Fruit fly (Drosophila melanogaster) whole organism, embryonic: ENCODE data around the gene Sc2.

ENCODE experiments used
- B-H1 ChIP-seq: fragments of 200-800 bp; sonication (Bioruptor generic); IDR thresholded peaks from 3 replicates; pipeline ENCODE4 v1.3.6; 2022; ENCODE audit warnings: missing biosample characterization, missing genetic modification characterization
- CG11093 ChIP-seq: fragments of 200-800 bp; sonication (Bioruptor generic); IDR thresholded peaks from 3 replicates; pipeline ENCODE4 v1.3.6; 2022; ENCODE audit warnings: missing biosample characterization, missing genetic modification characterization
- CG13296 ChIP-seq: fragments of 200-800 bp; sonication (Bioruptor generic); optimal IDR thresholded peaks from 3 replicates; lab custom pipeline; 2018; ENCODE audit warnings: missing biosample characterization, mild to moderate bottlenecking, missing genetic modification characterization
- CG13894 ChIP-seq: fragments of 200-800 bp; sonication (Bioruptor generic); optimal IDR thresholded peaks from 3 replicates; lab custom pipeline; 2018; ENCODE audit warnings: missing biosample characterization, mild to moderate bottlenecking, missing genetic modification characterization, moderate library complexity
- CG18599 ChIP-seq: fragments of 200-800 bp; sonication (Bioruptor generic); optimal IDR thresholded peaks from 3 replicates; lab custom pipeline; 2017; ENCODE audit warnings: missing biosample characterization, missing genetic modification characterization, mild to moderate bottlenecking, moderate library complexity, missing genetic modification reagents
- CG34376 ChIP-seq: fragments of 200-800 bp; sonication (Bioruptor generic); optimal IDR thresholded peaks from 2 replicates; lab custom pipeline; 2018; ENCODE audit warnings: missing biosample characterization, mild to moderate bottlenecking, missing genetic modification characterization
- CG4707 ChIP-seq: fragments of 200-800 bp; sonication (Bioruptor generic); optimal IDR thresholded peaks from 2 replicates; lab custom pipeline; 2018; ENCODE audit warnings: missing biosample characterization, mild to moderate bottlenecking, missing genetic modification characterization, moderate library complexity
- CG7372 ChIP-seq: fragments of 200-800 bp; sonication (Bioruptor generic); IDR thresholded peaks from 2 replicates; pipeline ENCODE4 v1.3.6; 2022; ENCODE audit warnings: missing biosample characterization, missing genetic modification characterization
- CG8290 ChIP-seq, 3 experiments: fragments of 200-800 bp; sonication (Bioruptor generic); optimal IDR thresholded peaks; 2 replicates each; lab custom pipeline; 2016 to 2019; ENCODE audit warnings: missing biosample characterization in 3 of 3, missing genetic modification characterization in 3 of 3, mild to moderate bottlenecking in 2 of 3, moderate library complexity in 1 of 3
- Deaf1 ChIP-seq: fragments of 200-800 bp; optimal IDR thresholded peaks from 3 replicates; lab custom pipeline; 2019; ENCODE audit warnings: missing biosample characterization, mild to moderate bottlenecking, missing genetic modification characterization, moderate library complexity
- Doc2 ChIP-seq: fragments of 200-800 bp; sonication (Bioruptor generic); IDR thresholded peaks from 2 replicates; pipeline ENCODE4 v1.3.6; 2022; ENCODE audit warnings: missing biosample characterization, missing genetic modification characterization
- Doc3 ChIP-seq: fragments of 200-800 bp; sonication (Bioruptor generic); IDR thresholded peaks from 3 replicates; pipeline ENCODE4 v1.3.6; 2022; ENCODE audit warnings: missing biosample characterization, missing genetic modification characterization; ENCODE audit not compliant: partially characterized antibody
- Ets65A ChIP-seq: fragments of 200-800 bp; sonication (Bioruptor generic); peaks from one replicate; lab custom pipeline; 2016; ENCODE audit warnings: missing biosample characterization, missing genetic modification characterization
- Fer1 ChIP-seq: fragments of 200-800 bp; sonication (Bioruptor generic); optimal IDR thresholded peaks from 2 replicates; lab custom pipeline; 2017; ENCODE audit warnings: missing biosample characterization, mild to moderate bottlenecking, missing genetic modification characterization
- Fer2 ChIP-seq: fragments of 200-800 bp; sonication (Bioruptor generic); optimal IDR thresholded peaks from 2 replicates; lab custom pipeline; 2018; ENCODE audit warnings: missing biosample characterization, mild to moderate bottlenecking, missing genetic modification characterization, moderate library complexity
- GATAe ChIP-seq: fragments of 200-800 bp; sonication (Bioruptor generic); conservative IDR thresholded peaks from 2 replicates; pipeline ENCODE4 v1.3.6; 2022; ENCODE audit warnings: missing biosample characterization, missing genetic modification characterization
- HLH4C ChIP-seq: fragments of 200-800 bp; sonication (Bioruptor generic); IDR thresholded peaks from 3 replicates; pipeline ENCODE4 v1.3.6; 2022; ENCODE audit warnings: missing biosample characterization, missing genetic modification characterization; ENCODE audit not compliant: partially characterized antibody
- HLHmδ ChIP-seq: fragments of 200-800 bp; sonication (Bioruptor generic); optimal IDR thresholded peaks from 2 replicates; lab custom pipeline; 2018; ENCODE audit warnings: missing biosample characterization, mild to moderate bottlenecking, missing genetic modification characterization, moderate library complexity
- Hmr ChIP-seq: fragments of 200-800 bp; sonication (Bioruptor generic); optimal IDR thresholded peaks from 3 replicates; lab custom pipeline; 2017; ENCODE audit warnings: mild to moderate bottlenecking, missing biosample characterization, missing genetic modification reagents, missing genetic modification characterization
- Hsf ChIP-seq: fragments of 200-800 bp; sonication (Bioruptor generic); optimal IDR thresholded peaks from 3 replicates; lab custom pipeline; 2016; ENCODE audit warnings: missing biosample characterization, missing genetic modification characterization
- Lpt ChIP-seq: fragments of >200 bp; optimal IDR thresholded peaks from 2 replicates; lab custom pipeline; 2018; ENCODE audit warnings: missing biosample characterization, missing genetic modification characterization
- NC2α ChIP-seq: fragments of 200-800 bp; sonication (Bioruptor generic); optimal IDR thresholded peaks from 2 replicates; lab custom pipeline; 2016; ENCODE audit warnings: missing biosample characterization, missing genetic modification characterization
- Pdp1 ChIP-seq, 2 experiments: fragments of 200-800 bp; sonication (Bioruptor generic); optimal IDR thresholded peaks; 3 replicates each; lab custom pipeline; 2016; ENCODE audit warnings: missing biosample characterization in 2 of 2, missing genetic modification characterization in 2 of 2, mild to moderate bottlenecking in 1 of 2, moderate library complexity in 1 of 2
- Rfx ChIP-seq: fragments of 200-800 bp; sonication (Bioruptor generic); IDR thresholded peaks from 2 replicates; pipeline ENCODE4 v1.3.6; 2022; ENCODE audit warnings: missing biosample characterization, missing genetic modification characterization
- Sin3A ChIP-seq: fragments of >200 bp; optimal IDR thresholded peaks from 2 replicates; lab custom pipeline; 2018
- Six4 ChIP-seq: fragments of 200-800 bp; sonication (Bioruptor generic); optimal IDR thresholded peaks from 2 replicates; lab custom pipeline; 2016; ENCODE audit warnings: missing biosample characterization, missing genetic modification characterization
- Sry-δ ChIP-seq: fragments of 200-800 bp; sonication (Bioruptor generic); optimal IDR thresholded peaks from 2 replicates; lab custom pipeline; 2016; ENCODE audit warnings: missing biosample characterization, missing genetic modification characterization
- TFAM ChIP-seq: fragments of 200-800 bp; sonication (Bioruptor generic); optimal IDR thresholded peaks from 2 replicates; lab custom pipeline; 2017; ENCODE audit warnings: missing biosample characterization, missing genetic modification characterization, inconsistent platforms
- btn ChIP-seq: fragments of 200-800 bp; sonication (Bioruptor generic); optimal IDR thresholded peaks from 2 replicates; lab custom pipeline; 2016; ENCODE audit warnings: missing biosample characterization, missing genetic modification characterization
- cwo ChIP-seq: fragments of 200-800 bp; sonication (Bioruptor generic); optimal IDR thresholded peaks from 3 replicates; lab custom pipeline; 2017; ENCODE audit warnings: missing biosample characterization, missing genetic modification characterization, mild to moderate bottlenecking, moderate library complexity, missing genetic modification reagents
- exex ChIP-seq: fragments of 200-800 bp; sonication (Bioruptor generic); optimal IDR thresholded peaks from 4 replicates; lab custom pipeline; 2018; ENCODE audit warnings: missing biosample characterization, mild to moderate bottlenecking, missing genetic modification characterization, moderate library complexity
- grn ChIP-seq: fragments of 200-800 bp; sonication (Bioruptor generic); optimal IDR thresholded peaks from 3 replicates; lab custom pipeline; 2017; ENCODE audit warnings: missing biosample characterization, missing genetic modification characterization
- kah ChIP-seq: fragments of 200-800 bp; sonication (Bioruptor generic); optimal IDR thresholded peaks from 2 replicates; lab custom pipeline; 2018; ENCODE audit warnings: missing biosample characterization, mild to moderate bottlenecking, missing genetic modification characterization
- kay ChIP-seq: fragments of 200-800 bp; sonication (Bioruptor generic); optimal IDR thresholded peaks from 2 replicates; lab custom pipeline; 2016; ENCODE audit warnings: missing biosample characterization, missing genetic modification characterization
- kni ChIP-seq: fragments of 200-800 bp; sonication (Bioruptor generic); optimal IDR thresholded peaks from 3 replicates; lab custom pipeline; 2017; ENCODE audit warnings: mild to moderate bottlenecking, missing biosample characterization, missing genetic modification reagents, missing genetic modification characterization
- mirr ChIP-seq: fragments of 200-800 bp; sonication (Bioruptor generic); optimal IDR thresholded peaks from 3 replicates; lab custom pipeline; 2018; ENCODE audit warnings: missing biosample characterization, mild to moderate bottlenecking, missing genetic modification characterization
- sens ChIP-seq: fragments of 200-800 bp; sonication (Bioruptor generic); peaks from one replicate; lab custom pipeline; 2016; ENCODE audit warnings: missing biosample characterization, missing genetic modification characterization
- so ChIP-seq: fragments of 200-800 bp; sonication (Bioruptor generic); IDR thresholded peaks from 3 replicates; pipeline ENCODE4 v1.3.6; 2022; ENCODE audit warnings: missing biosample characterization, missing genetic modification characterization
- sob ChIP-seq: fragments of 200-800 bp; sonication (Bioruptor generic); IDR thresholded peaks from 2 replicates; pipeline ENCODE4 v1.3.6; 2022; ENCODE audit warnings: missing biosample characterization, missing genetic modification characterization
- sr ChIP-seq: fragments of 200-800 bp; sonication (Bioruptor generic); IDR thresholded peaks from 3 replicates; pipeline ENCODE4 v1.3.6; 2022; ENCODE audit warnings: missing biosample characterization, missing genetic modification characterization
- sug ChIP-seq: fragments of 200-800 bp; optimal IDR thresholded peaks from 2 replicates; lab custom pipeline; 2019; ENCODE audit warnings: missing biosample characterization, mild to moderate bottlenecking, missing genetic modification characterization, moderate library complexity
- tio ChIP-seq: fragments of 200-800 bp; sonication (Bioruptor generic); optimal IDR thresholded peaks from 2 replicates; lab custom pipeline; 2017; ENCODE audit warnings: missing biosample characterization, missing genetic modification characterization, inconsistent platforms
- tna ChIP-seq: fragments of 200-800 bp; sonication (Bioruptor generic); IDR thresholded peaks from 2 replicates; pipeline ENCODE4 v1.3.6; 2022; ENCODE audit warnings: missing biosample characterization, missing genetic modification characterization; ENCODE audit not compliant: partially characterized antibody
- wek ChIP-seq: fragments of 200-800 bp; sonication (Bioruptor generic); optimal IDR thresholded peaks from 3 replicates; lab custom pipeline; 2018; ENCODE audit warnings: missing biosample characterization, mild to moderate bottlenecking, missing genetic modification characterization, moderate library complexity

Gene Sc2

dm6 chr3L:3909831-3910230 lies 6.5 kb downstream of the Sc2 start, which contains the start of gene mge (continued):
- TF ChIP-seq Doc2 (GFP tag; lab: Robert Waterston, UW), result no peak

dm6 chr3L:3912134-3912533 lies 8.8 kb downstream of the Sc2 start:
- TF ChIP-seq HLHmδ (GFP tag; lab: Kevin White, UChicago) (no peak), tna (GFP tag; lab: Robert Waterston, UW) (no peak), CG7372 (GFP tag; lab: Robert Waterston, UW) (peak; percentile 76), NC2α (GFP tag; lab: Kevin White, UChicago) (no peak), sob (GFP tag; lab: Robert Waterston, UW) (0 out of 2 replicates have a peak, but pooled peaks have one; percentile 13), sr (GFP tag; lab: Robert Waterston, UW) (no peak), kni (GFP tag; lab: Kevin White, UChicago) (no peak), HLH4C (GFP tag; lab: Robert Waterston, UW) (no peak), sens (GFP tag; lab: Kevin White, UChicago) (peak; percentile 15), Ets65A (GFP tag; lab: Kevin White, UChicago) (peak; percentile 92), Lpt (GFP tag; lab: Kevin White, UChicago) (no peak), CG4707 (GFP tag; lab: Kevin White, UChicago) (no peak), CG13296 (GFP tag; lab: Kevin White, UChicago) (no peak), Pdp1 (GFP tag; optimal IDR thresholded peaks at IDR 0.05; lab: Kevin White, UChicago) (no peak), kay (GFP tag; lab: Kevin White, UChicago) (no peak)

dm6 chr3L:3923631-3924274 lies 20.5 kb downstream of the Sc2 start:
- peak; percentile 47 for TF ChIP-seq CG34376
- TF ChIP-seq CG11093 (GFP tag; lab: Robert Waterston, UW), result no peak
- TF ChIP-seq exex (tag; lab: Kevin White, UChicago), result peak; percentile 91
- peak; percentile 73 for TF ChIP-seq mirr (GFP tag; lab: Kevin White, UChicago)
- TF ChIP-seq grn (GFP tag; lab: Kevin White, UChicago), result peak; percentile 49
- TF ChIP-seq so, result no peak
- peak; percentile 12 for TF ChIP-seq cwo (GFP tag; lab: Kevin White, UChicago)
- TF ChIP-seq CG13894 (tag; lab: Kevin White, UChicago), result no peak
- no peak for TF ChIP-seq Doc3 (GFP tag; lab: Robert Waterston, UW)
- TF ChIP-seq GATAe (GFP tag; lab: Robert Waterston, UW), result peak; percentile 57; the same call in 1 of the 2 replicates
- TF ChIP-seq, all 482 proteins: peak for 6

- TF ChIP-seq tio (GFP tag; lab: Kevin White, UChicago), result no peak
- no peak for TF ChIP-seq B-H1
- TF ChIP-seq Sry-δ (GFP tag; lab: Kevin White, UChicago), result no peak
- TF ChIP-seq Deaf1 (tag; lab: Kevin White, UChicago), result peak; percentile 97
- TF ChIP-seq Sin3A (lab: Kevin White, UChicago), result no peak
- TF ChIP-seq Six4 (GFP tag; lab: Kevin White, UChicago), result no peak
- no peak for TF ChIP-seq kah (GFP tag; lab: Kevin White, UChicago)
- TF ChIP-seq exex (tag; lab: Kevin White, UChicago), result peak; percentile 76
- TF ChIP-seq TFAM (GFP tag; lab: Kevin White, UChicago), result no peak
- peak; percentile 17 for TF ChIP-seq CG18599 (GFP tag; lab: Kevin White, UChicago)
- peak; percentile 71 for TF ChIP-seq cwo (GFP tag; lab: Kevin White, UChicago)
- peak; percentile 83 for TF ChIP-seq sug (tag; lab: Kevin White, UChicago)
- TF ChIP-seq CG34376, result peak; percentile 60
- TF ChIP-seq btn (GFP tag; lab: Kevin White, UChicago), result no peak
- peak; percentile 36; the same call in 1 of the 2 replicates for TF ChIP-seq Rfx (GFP tag; lab: Robert Waterston, UW)
- TF ChIP-seq grn (GFP tag; lab: Kevin White, UChicago), result peak; percentile 21
- no peak for TF ChIP-seq Hsf (GFP tag; lab: Kevin White, UChicago)
- TF ChIP-seq Hmr (GFP tag; lab: Kevin White, UChicago), result peak; percentile 54
- TF ChIP-seq CG8290 (GFP tag; optimal IDR thresholded peaks at IDR 0.05; lab: Kevin White, UChicago), result no peak
- TF ChIP-seq CG8290 (tag; optimal IDR thresholded peaks at IDR 0.05; lab: Kevin White, UChicago), result peak in 1 of 2 experiments; percentile 45
- TF ChIP-seq wek, result no peak
- TF ChIP-seq GATAe (GFP tag; lab: Robert Waterston, UW), result 0 out of 2 replicates have a peak, but pooled peaks have one; percentile 22
- TF ChIP-seq Fer2 (tag; lab: Kevin White, UChicago), result no peak
- peak; percentile 8 for TF ChIP-seq Fer1 (GFP tag; lab: Kevin White, UChicago)
Measured at dm6 chr3L:3925487-3925886, 22.2 kb downstream of the Sc2 start.
